Fruit fly (Drosophila melanogaster): Measurements from ENCODE around the gene CG16890.
A peak's percentile ranks its signal among the peaks of the same experiment; 100 is the strongest.

- TF ChIP-seq CG3838 (GFP tag; optimal IDR thresholded peaks at IDR 0.05) (no peak), Hr39 (optimal IDR thresholded peaks at IDR 0.05) (no peak), hth (optimal IDR thresholded peaks at IDR 0.05) (no peak), Bdp1 (GFP tag; optimal IDR thresholded peaks at IDR 0.05) (no peak), CG16863 (GFP tag; optimal IDR thresholded peaks at IDR 0.05) (peak; percentile 3), CG3847 (GFP tag; IDR thresholded peaks at IDR 0.05) (peak; percentile 31; the same call in 1 of the 2 replicates), CG3163 (GFP tag; optimal IDR thresholded peaks at IDR 0.05) (no peak), CG33557 (GFP tag; optimal IDR thresholded peaks at IDR 0.05) (no peak), CG16813 (GFP tag; IDR thresholded peaks at IDR 0.05; ENCODE audit: partially characterized antibody) (no peak), Fer1 (GFP tag; optimal IDR thresholded peaks at IDR 0.05) (no peak), dmrt99B (tag; optimal IDR thresholded peaks at IDR 0.05) (no peak), CG1529 (GFP tag; optimal IDR thresholded peaks at IDR 0.05) (no peak), sug (tag; optimal IDR thresholded peaks at IDR 0.05) (no peak)
Observed at dm6 chr2L:13793405-13793804, 9.3 kb upstream of the CG16890 start, which contains the start of gene Sec71.
